Worm (Caenorhabditis elegans) whole organism, L2 larva: Measurements from ENCODE around the gene hars-1.

Experiments used
- C34F6.9 ChIP-seq: fragments of 150-350 bp; optimal IDR thresholded peaks from 2 replicates; lab custom pipeline; 2014; ENCODE audit warnings: missing biosample characterization, missing genetic modification characterization
- F13H6.1 ChIP-seq: sonication (generic microtip); optimal IDR thresholded peaks from 2 replicates; lab custom pipeline; 2016; ENCODE audit warnings: missing genetic modification characterization, missing compliant biosample characterization
- R02D3.7 ChIP-seq: fragments of 150-350 bp; optimal IDR thresholded peaks from 2 replicates; lab custom pipeline; 2014; ENCODE audit warnings: missing biosample characterization, missing genetic modification characterization
- Y55F3AM.14 ChIP-seq: fragments of 200-800 bp; sonication (Bioruptor generic); optimal IDR thresholded peaks from 2 replicates; lab custom pipeline; 2018; ENCODE audit warnings: mild to moderate bottlenecking, missing genetic modification characterization, missing compliant biosample characterization
- ZK546.5 ChIP-seq: sonication (generic microtip); optimal IDR thresholded peaks from 2 replicates; lab custom pipeline; 2017; ENCODE audit warnings: missing biosample characterization, missing genetic modification characterization
- alr-1 ChIP-seq: fragments of 150-350 bp; optimal IDR thresholded peaks from 2 replicates; lab custom pipeline; 2014; ENCODE audit warnings: missing biosample characterization, missing genetic modification characterization
- aly-2 ChIP-seq: fragments of 150-350 bp; optimal IDR thresholded peaks from 2 replicates; lab custom pipeline; 2014; ENCODE audit warnings: missing biosample characterization, missing genetic modification characterization
- ama-1 ChIP-seq: fragments of 150-350 bp; optimal IDR thresholded peaks from 2 replicates; lab custom pipeline; 2018; ENCODE audit warnings: inconsistent platforms
- blmp-1 ChIP-seq: sonication (generic microtip); optimal IDR thresholded peaks from 2 replicates; lab custom pipeline; 2017; ENCODE audit warnings: missing genetic modification characterization, mild to moderate bottlenecking, missing compliant biosample characterization, antibody characterized with exemption, moderate library complexity; ENCODE audit not compliant: insufficient read depth
- ceh-16 ChIP-seq: fragments of 150-350 bp; optimal IDR thresholded peaks from 2 replicates; lab custom pipeline; 2014; ENCODE audit warnings: missing biosample characterization, missing genetic modification characterization
- ceh-82 ChIP-seq: fragments of 150-350 bp; optimal IDR thresholded peaks from 2 replicates; lab custom pipeline; 2014; ENCODE audit warnings: missing biosample characterization, missing genetic modification characterization
- crh-2 ChIP-seq: sonication (generic microtip); optimal IDR thresholded peaks from 2 replicates; lab custom pipeline; 2017; ENCODE audit warnings: missing biosample characterization, missing genetic modification characterization
- dmd-4 ChIP-seq: sonication (generic microtip); optimal IDR thresholded peaks from 2 replicates; lab custom pipeline; 2017; ENCODE audit warnings: missing biosample characterization, missing genetic modification characterization
- egl-27 ChIP-seq: sonication (generic microtip); optimal IDR thresholded peaks from 3 replicates; lab custom pipeline; 2017; ENCODE audit warnings: missing biosample characterization, missing genetic modification reagents, missing genetic modification characterization
- elt-1 ChIP-seq: fragments of 150-350 bp; optimal IDR thresholded peaks from 2 replicates; lab custom pipeline; 2014; ENCODE audit warnings: missing biosample characterization, missing genetic modification characterization
- elt-3 ChIP-seq: sonication (generic microtip); optimal IDR thresholded peaks from 2 replicates; lab custom pipeline; 2017; ENCODE audit warnings: missing biosample characterization, missing genetic modification characterization
- fos-1 ChIP-seq: fragments of 150-350 bp; optimal IDR thresholded peaks from 2 replicates; lab custom pipeline; 2014; ENCODE audit warnings: missing biosample characterization, missing genetic modification characterization
- gmeb-1 ChIP-seq: fragments of 150-350 bp; optimal IDR thresholded peaks from 2 replicates; lab custom pipeline; 2014; ENCODE audit warnings: missing biosample characterization, missing genetic modification characterization
- lin-11 ChIP-seq: fragments of 150-350 bp; sonication (generic microtip); optimal IDR thresholded peaks from 2 replicates; lab custom pipeline; 2014; ENCODE audit warnings: missing biosample characterization, missing genetic modification characterization, inconsistent platforms, mixed read lengths
- lin-13 ChIP-seq: fragments of 150-350 bp; optimal IDR thresholded peaks from 2 replicates; lab custom pipeline; 2014; ENCODE audit warnings: missing biosample characterization, missing genetic modification reagents, missing genetic modification characterization
- lsy-2 ChIP-seq, 2 experiments: fragments of 150-350 bp in 1 of 2; sonication (generic microtip) in 1 of 2; optimal IDR thresholded peaks; 2 replicates each; lab custom pipeline; 2014 to 2017; ENCODE audit warnings: missing biosample characterization in 2 of 2, missing genetic modification characterization in 2 of 2
- mbf-1 ChIP-seq: sonication (generic microtip); optimal IDR thresholded peaks from 2 replicates; lab custom pipeline; 2017; ENCODE audit warnings: missing biosample characterization, missing genetic modification characterization
- nhr-11 ChIP-seq: fragments of 150-350 bp; optimal IDR thresholded peaks from 2 replicates; lab custom pipeline; 2014; ENCODE audit warnings: missing biosample characterization, missing genetic modification characterization
- nhr-12 ChIP-seq: fragments of 150-350 bp; optimal IDR thresholded peaks from 2 replicates; lab custom pipeline; 2014; ENCODE audit warnings: missing biosample characterization, missing genetic modification characterization
- nhr-129 ChIP-seq: fragments of 150-350 bp; optimal IDR thresholded peaks from 2 replicates; lab custom pipeline; 2014; ENCODE audit warnings: missing biosample characterization, missing genetic modification characterization
- nhr-23 ChIP-seq: fragments of 150-350 bp; optimal IDR thresholded peaks from 2 replicates; lab custom pipeline; 2014; ENCODE audit warnings: missing biosample characterization, missing genetic modification reagents, missing genetic modification characterization
- nhr-237 ChIP-seq: fragments of 150-350 bp; optimal IDR thresholded peaks from 2 replicates; lab custom pipeline; 2014; ENCODE audit warnings: missing biosample characterization, missing genetic modification characterization
- nhr-25 ChIP-seq: fragments of 150-350 bp; sonication (generic microtip); optimal IDR thresholded peaks from 3 replicates; lab custom pipeline; 2014; ENCODE audit warnings: missing biosample characterization, missing genetic modification characterization
- nhr-6 ChIP-seq: fragments of 150-350 bp; optimal IDR thresholded peaks from 2 replicates; lab custom pipeline; 2014; ENCODE audit warnings: missing biosample characterization, missing genetic modification characterization
- nhr-77 ChIP-seq: fragments of 150-350 bp; optimal IDR thresholded peaks from 2 replicates; lab custom pipeline; 2014; ENCODE audit warnings: missing biosample characterization, missing genetic modification characterization
- peb-1 ChIP-seq: fragments of 150-350 bp; optimal IDR thresholded peaks from 2 replicates; lab custom pipeline; 2014; ENCODE audit warnings: missing biosample characterization, missing genetic modification characterization
- sem-4 ChIP-seq: fragments of 150-350 bp; optimal IDR thresholded peaks from 2 replicates; lab custom pipeline; 2014; ENCODE audit warnings: missing biosample characterization, missing genetic modification reagents, missing genetic modification characterization
- sma-3 ChIP-seq: sonication (generic microtip); optimal IDR thresholded peaks from 2 replicates; lab custom pipeline; 2016; ENCODE audit warnings: missing genetic modification reagents, missing genetic modification characterization, missing compliant biosample characterization
- snpc-4 ChIP-seq: fragments of 150-350 bp; optimal IDR thresholded peaks from 2 replicates; lab custom pipeline; 2014; ENCODE audit warnings: missing biosample characterization, missing genetic modification characterization
- unc-39 ChIP-seq: fragments of 150-350 bp; optimal IDR thresholded peaks from 2 replicates; lab custom pipeline; 2014; ENCODE audit warnings: missing biosample characterization, missing genetic modification characterization
- unc-55 ChIP-seq: fragments of 150-350 bp; sonication (generic microtip); optimal IDR thresholded peaks from 3 replicates; lab custom pipeline; 2014; ENCODE audit warnings: missing biosample characterization, missing genetic modification reagents, missing genetic modification characterization
- unc-62 ChIP-seq: fragments of 150-350 bp; optimal IDR thresholded peaks from 2 replicates; lab custom pipeline; 2014; ENCODE audit warnings: missing biosample characterization, missing genetic modification reagents, missing genetic modification characterization
- ztf-1 ChIP-seq: fragments of 200-800 bp; sonication (Bioruptor generic); conservative IDR thresholded peaks from 2 replicates; pipeline ENCODE4 v1.3.6; 2022; ENCODE audit warnings: missing genetic modification characterization, missing compliant biosample characterization
- ztf-11 ChIP-seq: sonication (generic microtip); optimal IDR thresholded peaks from 2 replicates; lab custom pipeline; 2017; ENCODE audit warnings: missing biosample characterization, missing genetic modification characterization
- ztf-4 ChIP-seq: fragments of 150-350 bp; optimal IDR thresholded peaks from 2 replicates; lab custom pipeline; 2014; ENCODE audit warnings: missing biosample characterization, missing genetic modification characterization

hars-1 gene

ce11 chrIV:10832148-10832547 is 26.6 kb upstream of the hars-1 start, which contains the start of gene best-15:
TSS of gene best-15 (minus strand) at chrIV:10832248.
- TF ChIP-seq nhr-77 = no peak
- TF ChIP-seq, all 48 proteins: peak for 0

DNA sequence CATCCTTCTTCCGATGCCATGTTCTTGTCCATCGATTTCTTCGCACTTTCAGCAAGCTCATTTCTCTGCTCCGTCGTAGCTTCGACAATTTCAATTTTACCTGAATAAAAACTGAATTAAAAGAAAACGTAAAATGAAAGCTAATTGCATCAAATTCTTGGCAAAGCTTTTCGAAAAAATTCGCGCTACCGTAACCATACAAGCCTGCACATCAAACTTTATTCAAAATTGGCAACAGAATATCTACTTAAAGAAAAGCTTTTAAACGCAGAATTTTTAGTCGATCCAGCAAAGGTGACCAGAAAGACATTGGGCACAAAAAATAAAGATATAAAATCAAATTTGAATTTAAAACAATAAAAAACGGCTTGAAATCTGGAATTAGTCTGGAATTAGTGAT is 16.5 kb upstream of the hars-1 start:
- TF ChIP-seq nhr-25 (tag; lab: Kevin White, UChicago) = no peak
- TF ChIP-seq lin-13 = no peak
- no peak for TF ChIP-seq F13H6.1 (tag; lab: Kevin White, UChicago)

- no peak for TF ChIP-seq ztf-11
- TF ChIP-seq blmp-1 (tag; lab: Kevin White, UChicago) = no peak
- TF ChIP-seq aly-2 = no peak
- peak; percentile 41 for TF ChIP-seq unc-55
- TF ChIP-seq lin-13 = peak; percentile 26
- TF ChIP-seq nhr-12 (tag; lab: Kevin White, UChicago) = no peak
- TF ChIP-seq ceh-16 (tag; lab: Kevin White, UChicago) = no peak
- peak; percentile 76 to 95 for TF ChIP-seq lsy-2 (tag; optimal IDR thresholded peaks at IDR 0.05; lab: Kevin White, UChicago)
- no peak for TF ChIP-seq snpc-4 (tag; lab: Kevin White, UChicago)
- peak; percentile 48 for TF ChIP-seq C34F6.9 (tag; lab: Kevin White, UChicago)
- TF ChIP-seq nhr-6 = no peak
- TF ChIP-seq ceh-82 (tag; lab: Kevin White, UChicago) = no peak
- TF ChIP-seq ztf-1 (GFP tag; lab: Robert Waterston, UW) = no peak
- TF ChIP-seq nhr-237 (tag; lab: Kevin White, UChicago) = no peak
- no peak for TF ChIP-seq ama-1 (lab: Kevin White, UChicago)
- no peak for TF ChIP-seq dmd-4 (tag; lab: Kevin White, UChicago)
- peak; percentile 19 for TF ChIP-seq nhr-129 (tag; lab: Kevin White, UChicago)
- TF ChIP-seq gmeb-1 = no peak
- TF ChIP-seq R02D3.7 (tag; lab: Kevin White, UChicago) = no peak
- peak; percentile 7 for TF ChIP-seq F13H6.1 (tag; lab: Kevin White, UChicago)
- no peak for TF ChIP-seq sem-4
- no peak for TF ChIP-seq sma-3 (GFP tag; lab: Kevin White, UChicago)
- TF ChIP-seq, all 48 proteins: peak for 6
Measured at ce11 chrIV:10842705-10843364, 15.9 kb upstream of the hars-1 start, which contains the start of gene T11G6.5. TSS of gene T11G6.5 (minus strand) at chrIV:10842755.

DNA sequence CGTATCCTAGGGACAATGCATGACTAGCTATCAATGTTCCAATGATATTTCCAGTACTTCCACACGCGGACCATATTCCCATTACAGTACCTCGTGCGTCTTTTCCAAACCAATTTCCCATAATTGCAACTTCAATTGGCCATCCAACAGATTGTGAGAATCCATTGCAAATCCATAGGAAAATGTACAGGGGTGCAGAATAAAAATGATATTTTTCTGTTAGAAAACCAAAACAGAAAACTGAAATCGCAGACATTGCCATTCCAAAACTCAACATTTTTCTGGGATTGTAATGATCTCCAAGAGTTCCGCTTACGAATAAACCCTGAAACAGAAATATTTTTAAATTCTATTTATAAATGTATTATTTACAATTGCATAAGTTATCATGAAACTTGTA is 7.6 kb upstream of the hars-1 start:
- TF ChIP-seq Y55F3AM.14 (GFP tag; lab: Kevin White, UChicago) = no peak
- no peak for TF ChIP-seq elt-3
- no peak for TF ChIP-seq ztf-4
- no peak for TF ChIP-seq C34F6.9 (tag; lab: Kevin White, UChicago)
- no peak for TF ChIP-seq mbf-1 (tag; lab: Kevin White, UChicago)
- no peak for TF ChIP-seq unc-62 (GFP tag; lab: Kevin White, UChicago)
- no peak for TF ChIP-seq egl-27 (tag; lab: Kevin White, UChicago)
- no peak for TF ChIP-seq crh-2 (tag; lab: Kevin White, UChicago)
- no peak for TF ChIP-seq sem-4
- TF ChIP-seq ztf-1 (GFP tag; lab: Robert Waterston, UW) = no peak
- TF ChIP-seq nhr-25 (tag; lab: Kevin White, UChicago) = no peak

ce11 chrIV:10851833-10852232 is 6.9 kb upstream of the hars-1 start, which contains the start of gene T11G6.4:
TSS of gene T11G6.4 (minus strand) at chrIV:10851933.
- TF ChIP-seq lin-13 (no peak), lin-11 (no peak), peb-1 (tag; lab: Kevin White, UChicago) (no peak), gmeb-1 (no peak), alr-1 (tag; lab: Kevin White, UChicago) (no peak), elt-1 (tag; lab: Kevin White, UChicago) (no peak), nhr-11 (no peak), egl-27 (tag; lab: Kevin White, UChicago) (no peak), nhr-237 (tag; lab: Kevin White, UChicago) (no peak), dmd-4 (tag; lab: Kevin White, UChicago) (no peak), fos-1 (tag; lab: Kevin White, UChicago) (no peak), mbf-1 (tag; lab: Kevin White, UChicago) (no peak), nhr-23 (tag; lab: Kevin White, UChicago) (no peak), ZK546.5 (tag; lab: Kevin White, UChicago) (no peak), ama-1 (lab: Kevin White, UChicago) (no peak), C34F6.9 (tag; lab: Kevin White, UChicago) (no peak), nhr-6 (no peak), unc-39 (tag; lab: Kevin White, UChicago) (no peak), ceh-16 (tag; lab: Kevin White, UChicago) (no peak)
